Worm (Caenorhabditis elegans) whole organism, L4 larva: ENCODE measurements around the gene srb-11.
A peak's percentile ranks its signal among the peaks of the same experiment; 100 is the strongest.

Experiments
- ceh-44 ChIP-seq: fragments of 200-800 bp; sonication (Bioruptor generic); IDR thresholded peaks from 2 replicates; pipeline ENCODE4 v1.3.6; 2022; ENCODE audit warnings: missing genetic modification reagents, missing genetic modification characterization, missing compliant biosample characterization
- dpl-1 ChIP-seq: fragments of 150-350 bp; optimal IDR thresholded peaks from 2 replicates; lab custom pipeline; 2014; ENCODE audit warnings: missing biosample characterization, missing genetic modification reagents, missing genetic modification characterization
- dve-1 ChIP-seq: sonication (generic microtip); optimal IDR thresholded peaks from 2 replicates; lab custom pipeline; 2017; ENCODE audit warnings: antibody characterized with exemption, mild to moderate bottlenecking, missing genetic modification characterization, missing compliant biosample characterization; ENCODE audit not compliant: insufficient read depth
- lin-15B ChIP-seq: fragments of 150-350 bp; sonication (generic microtip); optimal IDR thresholded peaks from 3 replicates; lab custom pipeline; 2014; ENCODE audit warnings: missing biosample characterization, missing genetic modification characterization
- lin-38 ChIP-seq: fragments of 200-800 bp; sonication (Bioruptor generic); IDR thresholded peaks from 2 replicates; pipeline ENCODE4 v1.3.6; 2022; ENCODE audit warnings: missing genetic modification reagents, missing genetic modification characterization, missing compliant biosample characterization
- lin-39 ChIP-seq: fragments of 150-350 bp; optimal IDR thresholded peaks from 2 replicates; lab custom pipeline; 2014; ENCODE audit warnings: missing biosample characterization, missing genetic modification reagents, missing genetic modification characterization
- nhr-41 ChIP-seq: fragments of 200-800 bp; sonication (Bioruptor generic); IDR thresholded peaks from 2 replicates; pipeline ENCODE4 v1.3.6; 2022; ENCODE audit warnings: missing genetic modification reagents, missing genetic modification characterization, missing compliant biosample characterization
- nhr-76 ChIP-seq: fragments of 150-350 bp; optimal IDR thresholded peaks from 2 replicates; lab custom pipeline; 2014; ENCODE audit warnings: missing biosample characterization, missing genetic modification characterization
- pha-4 ChIP-seq, 2 experiments: fragments of 150-350 bp in 1 of 2; fragments of 200-800 bp in 1 of 2; sonication (Bioruptor generic) in 1 of 2; IDR thresholded peaks in 1 of 2; optimal IDR thresholded peaks in 1 of 2; 2 replicates each; pipeline versions ENCODE4 v1.3.6 to Lab custom; 2014 to 2022; ENCODE audit warnings: missing genetic modification characterization in 2 of 2, missing genetic modification reagents in 2 of 2, missing biosample characterization in 1 of 2, missing compliant biosample characterization in 1 of 2
- snpc-4 ChIP-seq: fragments of 150-350 bp; optimal IDR thresholded peaks from 2 replicates; lab custom pipeline; 2014; ENCODE audit warnings: missing biosample characterization, missing genetic modification characterization
- spr-1 ChIP-seq: sonication (generic microtip); optimal IDR thresholded peaks from 2 replicates; lab custom pipeline; 2016; ENCODE audit warnings: mild to moderate bottlenecking, missing genetic modification characterization, missing compliant biosample characterization
- unc-130 ChIP-seq: sonication (generic microtip); optimal IDR thresholded peaks from 2 replicates; lab custom pipeline; 2016; ENCODE audit warnings: missing genetic modification reagents, missing genetic modification characterization, missing compliant biosample characterization
- unc-62 ChIP-seq, 3 experiments: fragments of 150-350 bp in 1 of 3; sonication (generic microtip); optimal IDR thresholded peaks in 2 of 3; peaks in 1 of 3; 1 replicate in 1 of 3; 2 replicates in 2 of 3; lab custom pipeline; 2014 to 2017; ENCODE audit warnings: missing biosample characterization in 3 of 3, missing genetic modification characterization in 3 of 3, missing genetic modification reagents in 3 of 3, missing genotype in 1 of 3

ce11 chrIII:6452683-6453082 lies 40.0 kb downstream of the srb-11 start:
- TF ChIP-seq lin-39 (tag; lab: Kevin White, UChicago): no peak
- no peak for TF ChIP-seq nhr-76
- no peak for TF ChIP-seq nhr-41 (GFP tag; lab: Robert Waterston, UW)
- TF ChIP-seq lin-15B (tag; lab: Kevin White, UChicago): no peak
- TF ChIP-seq unc-130: no peak
- TF ChIP-seq pha-4 (GFP tag; IDR thresholded peaks at IDR 0.05; lab: Robert Waterston, UW): no peak
- TF ChIP-seq pha-4 (tag; optimal IDR thresholded peaks at IDR 0.05; lab: Kevin White, UChicago): no peak
- peak in 1 of 2 experiments; percentile 96 for TF ChIP-seq unc-62 (GFP tag; optimal IDR thresholded peaks at IDR 0.05 in 1 of 2; lab: Kevin White, UChicago)
- no peak for TF ChIP-seq unc-62 (tag; optimal IDR thresholded peaks at IDR 0.05; lab: Kevin White, UChicago)
- TF ChIP-seq spr-1 (tag; lab: Kevin White, UChicago): no peak
- TF ChIP-seq lin-38: peak; percentile 39; the same call in 1 of the 2 replicates
- peak; percentile 5 for TF ChIP-seq dve-1 (tag; lab: Kevin White, UChicago)
- TF ChIP-seq dpl-1 (GFP tag; lab: Kevin White, UChicago): peak; percentile 58
- TF ChIP-seq snpc-4 (tag; lab: Kevin White, UChicago): no peak
- TF ChIP-seq ceh-44 (GFP tag; lab: Robert Waterston, UW): no peak
